Worm (Caenorhabditis elegans) whole organism, mixed stage, embryonic: ENCODE data around the gene egl-27.

Experiments used
- M03D4.4 ChIP-seq: sonication (generic microtip); optimal IDR thresholded peaks from 2 replicates; lab custom pipeline; 2017; ENCODE audit warnings: mild to moderate bottlenecking, missing genetic modification characterization, missing compliant biosample characterization
- bed-3 ChIP-seq: fragments of 200-800 bp; sonication (Bioruptor generic); optimal IDR thresholded peaks from 3 replicates; lab custom pipeline; 2018; ENCODE audit warnings: mild to moderate bottlenecking, missing genetic modification characterization, moderate library complexity, missing compliant biosample characterization
- blmp-1 ChIP-seq: fragments of 150-350 bp; optimal IDR thresholded peaks from 2 replicates; lab custom pipeline; 2014; ENCODE audit warnings: missing biosample characterization, missing genetic modification characterization
- ceh-39 ChIP-seq: fragments of 150-350 bp; optimal IDR thresholded peaks from 2 replicates; lab custom pipeline; 2014; ENCODE audit warnings: missing biosample characterization, missing genetic modification characterization
- ceh-43 ChIP-seq: fragments of 200-800 bp; sonication (Bioruptor generic); optimal IDR thresholded peaks from 2 replicates; lab custom pipeline; 2018; ENCODE audit warnings: mild to moderate bottlenecking, missing genetic modification characterization, moderate library complexity, missing compliant biosample characterization
- ceh-83 ChIP-seq: fragments of 200-800 bp; sonication (Bioruptor generic); optimal IDR thresholded peaks from 2 replicates; lab custom pipeline; 2018; ENCODE audit warnings: mild to moderate bottlenecking, missing genetic modification characterization, missing compliant biosample characterization
- ces-1 ChIP-seq: fragments of 150-350 bp; optimal IDR thresholded peaks from 2 replicates; lab custom pipeline; 2014; ENCODE audit warnings: missing biosample characterization, missing genetic modification reagents, missing genetic modification characterization
- cnd-1 ChIP-seq: fragments of 200-800 bp; sonication (Bioruptor generic); optimal IDR thresholded peaks from 2 replicates; lab custom pipeline; 2018; ENCODE audit warnings: mild to moderate bottlenecking, missing genetic modification characterization, missing compliant biosample characterization
- drap-1 ChIP-seq: fragments of 200-800 bp; sonication (Bioruptor generic); optimal IDR thresholded peaks from 3 replicates; lab custom pipeline; 2018; ENCODE audit warnings: mild to moderate bottlenecking, missing genetic modification characterization, missing compliant biosample characterization
- elt-1 ChIP-seq: sonication (generic microtip); optimal IDR thresholded peaks from 2 replicates; lab custom pipeline; 2017; ENCODE audit warnings: missing genetic modification characterization, mild to moderate bottlenecking, missing compliant biosample characterization, antibody characterized with exemption, moderate library complexity, borderline replicate concordance; ENCODE audit not compliant: insufficient read depth
- elt-3 ChIP-seq: fragments of 150-350 bp; optimal IDR thresholded peaks from 2 replicates; lab custom pipeline; 2014; ENCODE audit warnings: missing biosample characterization, missing genetic modification characterization
- flh-1 ChIP-seq: fragments of 200-800 bp; sonication (Bioruptor generic); optimal IDR thresholded peaks from 2 replicates; lab custom pipeline; 2018; ENCODE audit warnings: mild to moderate bottlenecking, missing genetic modification characterization, moderate library complexity, missing compliant biosample characterization
- ham-2 ChIP-seq: fragments of 200-800 bp; sonication (Bioruptor generic); optimal IDR thresholded peaks from 2 replicates; lab custom pipeline; 2018; ENCODE audit warnings: mild to moderate bottlenecking, missing genetic modification characterization, missing compliant biosample characterization
- hlh-1 ChIP-seq: fragments of 150-350 bp; optimal IDR thresholded peaks from 2 replicates; lab custom pipeline; 2014; ENCODE audit warnings: missing biosample characterization, missing genetic modification reagents, missing genetic modification characterization
- lin-13 ChIP-seq: fragments of 150-350 bp; optimal IDR thresholded peaks from 2 replicates; lab custom pipeline; 2014; ENCODE audit warnings: missing biosample characterization, missing genetic modification characterization
- lin-32 ChIP-seq: fragments of 200-800 bp; sonication (Bioruptor generic); optimal IDR thresholded peaks from 2 replicates; lab custom pipeline; 2018; ENCODE audit warnings: mild to moderate bottlenecking, missing genetic modification characterization, missing compliant biosample characterization
- lsy-2 ChIP-seq: fragments of 150-350 bp; optimal IDR thresholded peaks from 2 replicates; lab custom pipeline; 2014; ENCODE audit warnings: missing biosample characterization, missing genetic modification characterization
- mab-5 ChIP-seq: fragments of 150-350 bp; optimal IDR thresholded peaks from 2 replicates; lab custom pipeline; 2014; ENCODE audit warnings: missing biosample characterization, missing genetic modification characterization
- mep-1 ChIP-seq: fragments of 150-350 bp; optimal IDR thresholded peaks from 2 replicates; lab custom pipeline; 2017; ENCODE audit warnings: missing biosample characterization, missing genetic modification reagents, missing genetic modification characterization, inconsistent platforms
- mls-2 ChIP-seq: sonication (generic microtip); optimal IDR thresholded peaks from 2 replicates; lab custom pipeline; 2016; ENCODE audit warnings: mild to moderate bottlenecking, missing genetic modification characterization, moderate library complexity, missing compliant biosample characterization
- nhr-12 ChIP-seq: fragments of 150-350 bp; optimal IDR thresholded peaks from 2 replicates; lab custom pipeline; 2014; ENCODE audit warnings: missing biosample characterization, missing genetic modification characterization
- nhr-2 ChIP-seq: fragments of 150-350 bp; optimal IDR thresholded peaks from 2 replicates; lab custom pipeline; 2014; ENCODE audit warnings: missing biosample characterization, missing genetic modification characterization
- nhr-237 ChIP-seq: fragments of 150-350 bp; optimal IDR thresholded peaks from 2 replicates; lab custom pipeline; 2014; ENCODE audit warnings: missing biosample characterization, missing genetic modification characterization
- nhr-28 ChIP-seq: fragments of 150-350 bp; optimal IDR thresholded peaks from 2 replicates; lab custom pipeline; 2014; ENCODE audit warnings: missing biosample characterization, missing genetic modification characterization
- nhr-76 ChIP-seq: sonication (generic microtip); optimal IDR thresholded peaks from 2 replicates; lab custom pipeline; 2017; ENCODE audit warnings: missing biosample characterization, missing genetic modification characterization
- pha-4 ChIP-seq: fragments of 150-350 bp; optimal IDR thresholded peaks from 2 replicates; lab custom pipeline; 2018; ENCODE audit warnings: missing biosample characterization, missing genetic modification reagents, missing genetic modification characterization
- sem-2 ChIP-seq: fragments of 200-800 bp; sonication (Bioruptor generic); optimal IDR thresholded peaks from 2 replicates; lab custom pipeline; 2018; ENCODE audit warnings: mild to moderate bottlenecking, missing genetic modification characterization, missing compliant biosample characterization
- snpc-4 ChIP-seq: fragments of 150-350 bp; optimal IDR thresholded peaks from 2 replicates; lab custom pipeline; 2014; ENCODE audit warnings: missing biosample characterization, missing genetic modification characterization
- sptf-1 ChIP-seq: sonication (generic microtip); optimal IDR thresholded peaks from 2 replicates; lab custom pipeline; 2017; ENCODE audit warnings: mild to moderate bottlenecking, missing genetic modification characterization, moderate library complexity, missing compliant biosample characterization
- tbx-8 ChIP-seq: fragments of 200-800 bp; sonication (Bioruptor generic); optimal IDR thresholded peaks from 2 replicates; lab custom pipeline; 2018; ENCODE audit warnings: mild to moderate bottlenecking, missing genetic modification characterization, moderate library complexity, missing compliant biosample characterization
- unc-120 ChIP-seq: sonication (generic microtip); optimal IDR thresholded peaks from 2 replicates; lab custom pipeline; 2017; ENCODE audit warnings: missing genetic modification characterization, missing compliant biosample characterization; ENCODE audit not compliant: poor library complexity, severe bottlenecking
- unc-39 ChIP-seq: fragments of 150-350 bp; optimal IDR thresholded peaks from 2 replicates; lab custom pipeline; 2014; ENCODE audit warnings: missing biosample characterization, missing genetic modification characterization
- unc-62 ChIP-seq: fragments of 150-350 bp; optimal IDR thresholded peaks from 2 replicates; lab custom pipeline; 2014; ENCODE audit warnings: missing biosample characterization, missing genetic modification reagents, missing genetic modification characterization
- zip-8 ChIP-seq: fragments of 150-350 bp; optimal IDR thresholded peaks from 2 replicates; lab custom pipeline; 2014; ENCODE audit warnings: missing biosample characterization, missing genetic modification characterization
- ztf-11 ChIP-seq: fragments of 150-350 bp; optimal IDR thresholded peaks from 2 replicates; lab custom pipeline; 2014; ENCODE audit warnings: missing biosample characterization, missing genetic modification characterization

Gene egl-27

ce11 chrII:6853059-6853466 is 18.3 kb downstream of the egl-27 start (continued):
- TF ChIP-seq M03D4.4 (tag; lab: Kevin White, UChicago) (peak; percentile 93), mls-2 (tag; lab: Kevin White, UChicago) (peak; percentile 95), sptf-1 (tag; lab: Kevin White, UChicago) (peak; percentile 94)

- no peak for TF ChIP-seq blmp-1 (tag; lab: Kevin White, UChicago)
- no peak for TF ChIP-seq flh-1
- no peak for TF ChIP-seq unc-120 (tag; lab: Kevin White, UChicago)
- TF ChIP-seq mep-1 (tag; lab: Kevin White, UChicago) = no peak
- no peak for TF ChIP-seq mls-2 (tag; lab: Kevin White, UChicago)
- no peak for TF ChIP-seq zip-8 (tag; lab: Kevin White, UChicago)
Measured at ce11 chrII:6858201-6858600, 23.4 kb downstream of the egl-27 start, which contains the start of gene dnj-5. dnj-5 (minus strand) TSS chrII:6858301.

- TF ChIP-seq ces-1 (GFP tag; lab: Kevin White, UChicago) = peak; percentile 65
- no peak for TF ChIP-seq nhr-76 (tag; lab: Kevin White, UChicago)
- no peak for TF ChIP-seq snpc-4 (tag; lab: Kevin White, UChicago)
- TF ChIP-seq M03D4.4 (tag; lab: Kevin White, UChicago) = peak; percentile 28
- TF ChIP-seq bed-3 (GFP tag; lab: Kevin White, UChicago) = no peak
- TF ChIP-seq nhr-237 = peak; percentile 30
- TF ChIP-seq ham-2 (GFP tag; lab: Kevin White, UChicago) = peak; percentile 46
- peak; percentile 10 for TF ChIP-seq hlh-1
- TF ChIP-seq lin-32 (GFP tag; lab: Kevin White, UChicago) = no peak
- peak; percentile 38 for TF ChIP-seq unc-120 (tag; lab: Kevin White, UChicago)
- no peak for TF ChIP-seq sem-2 (GFP tag; lab: Kevin White, UChicago)
- TF ChIP-seq nhr-2 (tag; lab: Kevin White, UChicago) = no peak
- no peak for TF ChIP-seq lsy-2 (tag; lab: Kevin White, UChicago)
- no peak for TF ChIP-seq unc-39 (tag; lab: Kevin White, UChicago)
- TF ChIP-seq mls-2 (tag; lab: Kevin White, UChicago) = peak; percentile 80
- peak; percentile 57 for TF ChIP-seq unc-62
- TF ChIP-seq ceh-83 (GFP tag; lab: Kevin White, UChicago) = no peak
- no peak for TF ChIP-seq elt-3
- peak; percentile 75 for TF ChIP-seq pha-4 (tag; lab: Kevin White, UChicago)
- TF ChIP-seq elt-1 = no peak
- no peak for TF ChIP-seq blmp-1 (tag; lab: Kevin White, UChicago)
- TF ChIP-seq tbx-8 (GFP tag; lab: Kevin White, UChicago) = no peak
- TF ChIP-seq nhr-28 (tag; lab: Kevin White, UChicago) = no peak
- peak; percentile 17 for TF ChIP-seq mep-1 (tag; lab: Kevin White, UChicago)
- no peak for TF ChIP-seq flh-1
- no peak for TF ChIP-seq nhr-12 (tag; lab: Kevin White, UChicago)
- TF ChIP-seq zip-8 (tag; lab: Kevin White, UChicago) = no peak
- TF ChIP-seq sptf-1 (tag; lab: Kevin White, UChicago) = peak; percentile 71
- TF ChIP-seq cnd-1 = no peak
- TF ChIP-seq ceh-39 (tag; lab: Kevin White, UChicago) = no peak
- peak; percentile 15 for TF ChIP-seq drap-1
- TF ChIP-seq lin-13 (tag; lab: Kevin White, UChicago) = peak; percentile 62
- no peak for TF ChIP-seq mab-5 (tag; lab: Kevin White, UChicago)
- no peak for TF ChIP-seq ztf-11 (tag; lab: Kevin White, UChicago)
- TF ChIP-seq ceh-43 = no peak
Measured at ce11 chrII:6858835-6859234, 24.0 kb downstream of the egl-27 start.

- TF ChIP-seq sem-2 (GFP tag; lab: Kevin White, UChicago) = no peak
- TF ChIP-seq nhr-76 (tag; lab: Kevin White, UChicago) = no peak
- TF ChIP-seq ceh-83 (GFP tag; lab: Kevin White, UChicago) = no peak
- TF ChIP-seq lin-32 (GFP tag; lab: Kevin White, UChicago) = no peak
- TF ChIP-seq pha-4 (tag; lab: Kevin White, UChicago) = no peak
- TF ChIP-seq cnd-1 = no peak
- TF ChIP-seq lin-13 (tag; lab: Kevin White, UChicago) = no peak
- no peak for TF ChIP-seq ces-1 (GFP tag; lab: Kevin White, UChicago)
- no peak for TF ChIP-seq nhr-2 (tag; lab: Kevin White, UChicago)
- no peak for TF ChIP-seq M03D4.4 (tag; lab: Kevin White, UChicago)
- TF ChIP-seq mep-1 (tag; lab: Kevin White, UChicago) = no peak
- no peak for TF ChIP-seq mls-2 (tag; lab: Kevin White, UChicago)
Measured at ce11 chrII:6860043-6860442, 25.2 kb downstream of the egl-27 start.
